Worm (Caenorhabditis elegans) whole organism, L2 larva: ENCODE measurements around the gene T25G12.13.

ENCODE experiments used
- Y55F3AM.14 ChIP-seq: fragments of 200-800 bp; sonication (Bioruptor generic); optimal IDR thresholded peaks from 2 replicates; lab custom pipeline; 2018; ENCODE audit warnings: mild to moderate bottlenecking, missing genetic modification characterization, missing compliant biosample characterization
- ama-1 ChIP-seq: fragments of 150-350 bp; optimal IDR thresholded peaks from 2 replicates; lab custom pipeline; 2018; ENCODE audit warnings: inconsistent platforms
- dmd-4 ChIP-seq: sonication (generic microtip); optimal IDR thresholded peaks from 2 replicates; lab custom pipeline; 2017; ENCODE audit warnings: missing biosample characterization, missing genetic modification characterization
- lin-13 ChIP-seq: fragments of 150-350 bp; optimal IDR thresholded peaks from 2 replicates; lab custom pipeline; 2014; ENCODE audit warnings: missing biosample characterization, missing genetic modification reagents, missing genetic modification characterization
- mbf-1 ChIP-seq: sonication (generic microtip); optimal IDR thresholded peaks from 2 replicates; lab custom pipeline; 2017; ENCODE audit warnings: missing biosample characterization, missing genetic modification characterization
- nhr-237 ChIP-seq: fragments of 150-350 bp; optimal IDR thresholded peaks from 2 replicates; lab custom pipeline; 2014; ENCODE audit warnings: missing biosample characterization, missing genetic modification characterization
- nhr-6 ChIP-seq: fragments of 150-350 bp; optimal IDR thresholded peaks from 2 replicates; lab custom pipeline; 2014; ENCODE audit warnings: missing biosample characterization, missing genetic modification characterization
- peb-1 ChIP-seq: fragments of 150-350 bp; optimal IDR thresholded peaks from 2 replicates; lab custom pipeline; 2014; ENCODE audit warnings: missing biosample characterization, missing genetic modification characterization
- snpc-4 ChIP-seq: fragments of 150-350 bp; optimal IDR thresholded peaks from 2 replicates; lab custom pipeline; 2014; ENCODE audit warnings: missing biosample characterization, missing genetic modification characterization
- ztf-4 ChIP-seq: fragments of 150-350 bp; optimal IDR thresholded peaks from 2 replicates; lab custom pipeline; 2014; ENCODE audit warnings: missing biosample characterization, missing genetic modification characterization

- TF ChIP-seq nhr-237 (tag; lab: Kevin White, UChicago) (no peak), mbf-1 (tag; lab: Kevin White, UChicago) (no peak), snpc-4 (tag; lab: Kevin White, UChicago) (no peak), ztf-4 (tag; lab: Kevin White, UChicago) (no peak), lin-13 (GFP tag; lab: Kevin White, UChicago) (no peak), dmd-4 (tag; lab: Kevin White, UChicago) (no peak), nhr-6 (tag; lab: Kevin White, UChicago) (no peak), Y55F3AM.14 (GFP tag; lab: Kevin White, UChicago) (no peak), peb-1 (tag; lab: Kevin White, UChicago) (no peak), ama-1 (no peak)
Observed at ce11 chrX:17247260-17247659, 4.1 kb downstream of the T25G12.13 start.
